Worm (Caenorhabditis elegans): Measurements from ENCODE around the gene C42C1.3.

DNA sequence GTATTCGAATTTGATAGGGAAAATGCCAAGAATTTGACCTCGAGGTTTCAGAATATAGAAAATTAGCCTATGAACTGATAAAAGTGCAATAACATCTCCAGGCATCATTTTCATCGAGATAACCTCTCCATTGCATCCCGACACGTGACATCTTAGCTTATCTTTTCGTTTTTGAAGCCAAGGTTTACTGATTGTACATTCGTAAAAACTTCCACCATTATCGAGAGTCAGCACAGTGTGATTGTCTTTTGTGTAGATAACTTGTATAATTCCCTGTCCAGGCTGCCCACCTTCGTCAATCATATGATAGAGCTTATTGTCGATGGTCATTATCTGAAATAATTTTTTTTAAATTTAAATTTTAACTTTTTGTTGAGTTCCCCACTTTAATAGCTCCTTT, 4.1 kb upstream of the C42C1.3 start:
- TF ChIP-seq mxl-3 (GFP tag; optimal IDR thresholded peaks at IDR 0.05) (no peak), F49E8.2 (tag; optimal IDR thresholded peaks at IDR 0.05; ENCODE audit: borderline replicate concordance) (no peak), ZK546.5 (tag; optimal IDR thresholded peaks at IDR 0.05) (no peak), unc-62 (GFP tag; optimal IDR thresholded peaks at IDR 0.05 in 1 of 2) (no peak), unc-62 (tag; optimal IDR thresholded peaks at IDR 0.05) (no peak), R02D3.7 (tag; optimal IDR thresholded peaks at IDR 0.05) (no peak), ztf-7 (tag; optimal IDR thresholded peaks at IDR 0.05) (no peak), skn-1 (tag; optimal IDR thresholded peaks at IDR 0.05) (no peak), lin-15B (tag; optimal IDR thresholded peaks at IDR 0.05) (no peak), ceh-28 (tag; optimal IDR thresholded peaks at IDR 0.05) (no peak), fkh-10 (GFP tag; optimal IDR thresholded peaks at IDR 0.05) (no peak), ceh-44 (GFP tag; IDR thresholded peaks at IDR 0.05) (no peak), unc-39 (tag; optimal IDR thresholded peaks at IDR 0.05) (no peak), egl-43 (GFP tag; IDR thresholded peaks at IDR 0.05) (no peak), nhr-25 (tag; optimal IDR thresholded peaks at IDR 0.05; ENCODE audit: borderline replicate concordance, insufficient read depth) (no peak)

Measured in whole organism, L4 larva.